Fruit fly (Drosophila melanogaster): ENCODE results near the gene Hgsnat.

DNA sequence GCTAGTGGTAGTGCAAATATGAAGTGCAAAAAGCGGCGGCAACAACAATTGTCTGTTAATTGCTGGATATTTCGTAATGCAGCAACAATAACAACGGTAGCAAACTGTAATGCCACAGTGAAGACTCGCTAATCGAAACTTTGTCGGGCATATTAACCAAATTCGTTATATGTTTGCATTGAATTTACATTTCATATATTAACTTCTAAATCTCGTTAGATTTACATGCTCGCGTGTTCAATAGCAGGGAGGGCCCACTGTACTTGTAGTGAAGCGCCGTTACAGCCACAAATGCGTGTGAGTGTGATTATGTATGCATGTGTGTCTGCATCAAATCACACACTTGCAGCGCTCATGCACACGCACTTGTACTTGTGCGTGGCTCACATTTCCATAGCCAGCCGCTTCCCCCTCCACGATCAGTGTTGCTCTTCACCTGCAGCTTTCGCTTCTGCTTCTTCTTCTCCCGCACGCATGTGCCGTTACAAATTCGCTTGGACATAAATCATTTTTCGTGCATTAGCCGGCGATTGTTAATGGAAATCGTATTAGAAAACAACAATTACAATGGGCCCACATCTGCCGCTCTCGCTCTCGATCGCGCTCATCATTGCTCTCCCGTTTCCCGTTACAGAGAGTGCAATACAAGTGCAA lies 21.4 kb downstream of the Hgsnat start:
- TF ChIP-seq insv (optimal IDR thresholded peaks at IDR 0.05) (no peak), ttk (optimal IDR thresholded peaks at IDR 0.05) (no peak)

Data from Kc167 (cell line).